Fruit fly (Drosophila melanogaster) whole organism, adult: Measurements from ENCODE around the gene CG10469.

Source experiments
- CG1620 ChIP-seq: fragments of 200-800 bp; sonication (Bioruptor generic); optimal IDR thresholded peaks from 2 replicates; lab custom pipeline; 2016; ENCODE audit warnings: missing biosample characterization, missing genetic modification characterization
- CG33017 ChIP-seq: fragments of 200-800 bp; sonication (Bioruptor generic); optimal IDR thresholded peaks from 2 replicates; lab custom pipeline; 2018; ENCODE audit warnings: missing biosample characterization, mild to moderate bottlenecking, missing genetic modification characterization, moderate library complexity
- CG7101 ChIP-seq: fragments of 200-800 bp; sonication (Bioruptor generic); optimal IDR thresholded peaks from 2 replicates; lab custom pipeline; 2018; ENCODE audit warnings: missing biosample characterization, mild to moderate bottlenecking, missing genetic modification characterization, moderate library complexity
- Clk ChIP-seq: fragments of 200-800 bp; sonication (Bioruptor generic); optimal IDR thresholded peaks from 2 replicates; lab custom pipeline; 2017; ENCODE audit warnings: missing biosample characterization, missing genetic modification characterization
- Crg-1 ChIP-seq: fragments of 200-800 bp; sonication (Bioruptor generic); optimal IDR thresholded peaks from 2 replicates; lab custom pipeline; 2016; ENCODE audit warnings: missing biosample characterization, missing genetic modification characterization
- Mnt ChIP-seq: fragments of 200-800 bp; sonication (Bioruptor generic); optimal IDR thresholded peaks from 2 replicates; lab custom pipeline; 2016; ENCODE audit warnings: missing biosample characterization, mild to moderate bottlenecking, missing genetic modification characterization
- bab1 ChIP-seq: fragments of 200-800 bp; sonication (Bioruptor generic); optimal IDR thresholded peaks from 3 replicates; lab custom pipeline; 2019; ENCODE audit warnings: missing biosample characterization, mild to moderate bottlenecking, missing genetic modification characterization, moderate library complexity
- cic ChIP-seq: fragments of 200-800 bp; sonication (Bioruptor generic); optimal IDR thresholded peaks from 2 replicates; lab custom pipeline; 2017; ENCODE audit warnings: missing biosample characterization, mild to moderate bottlenecking, missing genetic modification characterization, moderate library complexity
- kay ChIP-seq: fragments of 200-800 bp; sonication (Bioruptor generic); peaks from one replicate; lab custom pipeline; 2016; ENCODE audit warnings: missing biosample characterization, missing genetic modification characterization, borderline replicate concordance
- ovo ChIP-seq: fragments of 200-800 bp; sonication (Bioruptor generic); optimal IDR thresholded peaks from 2 replicates; lab custom pipeline; 2016; ENCODE audit warnings: missing biosample characterization, missing genetic modification characterization
- pad ChIP-seq: fragments of 200-800 bp; sonication (Bioruptor generic); optimal IDR thresholded peaks from 3 replicates; lab custom pipeline; 2017; ENCODE audit warnings: missing biosample characterization, missing genetic modification characterization, mild to moderate bottlenecking, moderate library complexity, missing genetic modification reagents
- tj ChIP-seq: fragments of 200-800 bp; sonication (Bioruptor generic); optimal IDR thresholded peaks from 3 replicates; lab custom pipeline; 2017; ENCODE audit warnings: missing biosample characterization, mild to moderate bottlenecking, missing genetic modification characterization, moderate library complexity
- toe ChIP-seq: fragments of 200-800 bp; sonication (Bioruptor generic); optimal IDR thresholded peaks from 2 replicates; lab custom pipeline; 2016; ENCODE audit warnings: missing biosample characterization, missing genetic modification characterization

DNA sequence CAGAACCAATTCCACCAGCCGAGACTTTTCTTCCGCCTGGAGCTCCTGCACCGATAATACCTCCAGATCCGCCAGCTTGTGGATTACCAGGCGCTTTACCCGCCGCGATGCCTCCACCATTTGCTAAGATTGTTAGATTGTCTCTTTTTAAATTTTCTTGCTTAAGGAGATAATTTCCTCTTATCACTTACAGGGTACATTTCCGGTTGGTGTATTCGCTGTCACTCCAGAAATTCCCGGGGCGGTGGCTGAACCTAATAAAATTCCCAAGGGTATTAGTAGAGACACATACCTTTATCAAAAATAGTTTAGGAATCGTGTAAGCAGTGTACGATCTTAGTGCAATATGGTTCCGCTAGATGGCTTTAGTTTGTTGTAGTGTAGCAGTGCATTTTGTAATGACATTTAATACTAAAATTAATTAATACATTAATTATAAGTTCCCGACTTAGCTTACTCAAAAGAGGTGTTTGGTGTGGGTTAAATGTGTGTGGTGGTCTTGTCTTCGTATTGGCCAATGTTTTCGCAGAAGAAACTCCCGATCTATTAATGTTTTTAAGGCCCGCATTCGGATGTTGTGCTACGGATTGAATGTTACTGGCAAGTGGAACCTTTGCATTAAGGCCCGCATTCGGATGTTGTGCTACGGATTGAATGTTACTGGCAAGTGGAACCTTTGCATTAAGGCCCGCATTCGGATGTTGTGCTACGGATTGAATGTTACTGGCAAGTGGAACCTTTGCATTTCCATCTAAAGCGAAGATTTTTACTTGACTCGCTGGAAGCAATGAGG, 31.7 kb upstream of the CG10469 start:
- no peak for TF ChIP-seq cic
- no peak for TF ChIP-seq CG33017 (tag; lab: Kevin White, UChicago)
- no peak for TF ChIP-seq CG1620 (GFP tag; lab: Kevin White, UChicago)
- TF ChIP-seq Clk (GFP tag; lab: Kevin White, UChicago), result no peak
- TF ChIP-seq Mnt, result no peak
- TF ChIP-seq Crg-1 (GFP tag; lab: Kevin White, UChicago), result no peak
- TF ChIP-seq bab1 (GFP tag; lab: Kevin White, UChicago), result no peak
- peak; percentile 12 for TF ChIP-seq toe
- no peak for TF ChIP-seq tj (GFP tag; lab: Kevin White, UChicago)
- no peak for TF ChIP-seq pad
- TF ChIP-seq ovo (GFP tag; lab: Kevin White, UChicago), result no peak
- TF ChIP-seq CG7101 (tag; lab: Kevin White, UChicago), result no peak
- no peak for TF ChIP-seq kay
